Worm (Caenorhabditis elegans) whole organism, L2 larva: Measurements from ENCODE around the gene nhx-4.
A peak's percentile ranks its signal among the peaks of the same experiment; 100 is the strongest.

Experiments
- ama-1 ChIP-seq: fragments of 150-350 bp; optimal IDR thresholded peaks from 2 replicates; lab custom pipeline; 2018; ENCODE audit warnings: inconsistent platforms
- ceh-82 ChIP-seq: fragments of 150-350 bp; optimal IDR thresholded peaks from 2 replicates; lab custom pipeline; 2014; ENCODE audit warnings: missing biosample characterization, missing genetic modification characterization
- elt-1 ChIP-seq: fragments of 150-350 bp; optimal IDR thresholded peaks from 2 replicates; lab custom pipeline; 2014; ENCODE audit warnings: missing biosample characterization, missing genetic modification characterization
- mdl-1 ChIP-seq, 2 experiments: fragments of 150-350 bp in 1 of 2; sonication (generic microtip) in 1 of 2; optimal IDR thresholded peaks; 2 replicates each; lab custom pipeline; 2017; ENCODE audit warnings: missing biosample characterization in 2 of 2, missing genetic modification characterization in 2 of 2
- nhr-237 ChIP-seq: fragments of 150-350 bp; optimal IDR thresholded peaks from 2 replicates; lab custom pipeline; 2014; ENCODE audit warnings: missing biosample characterization, missing genetic modification characterization

ce11 chrX:6902958-6903357, 11.1 kb upstream of the nhx-4 start:
- no peak for TF ChIP-seq ceh-82 (tag; lab: Kevin White, UChicago)
- TF ChIP-seq mdl-1 (tag; optimal IDR thresholded peaks at IDR 0.05; lab: Kevin White, UChicago) = peak; percentile 11 to 53
- TF ChIP-seq ama-1 = no peak
- TF ChIP-seq nhr-237 (tag; lab: Kevin White, UChicago) = no peak
- TF ChIP-seq elt-1 = no peak
